Worm (Caenorhabditis elegans) whole organism, midembryonic: ENCODE results near the gene vha-12.

Experiments used
- T22C8.4 ChIP-seq: fragments of 200-800 bp; sonication (Bioruptor generic); IDR thresholded peaks from 2 replicates; pipeline ENCODE4 v1.3.6; 2022; ENCODE audit warnings: missing genetic modification characterization, missing compliant biosample characterization
- klf-2 ChIP-seq: fragments of 200-800 bp; sonication (Bioruptor generic); conservative IDR thresholded peaks from 2 replicates; pipeline ENCODE4 v1.3.6; 2022; ENCODE audit warnings: missing genetic modification reagents, missing genetic modification characterization, missing compliant biosample characterization
- ztf-23 ChIP-seq: fragments of 200-800 bp; sonication (Bioruptor generic); IDR thresholded peaks from 2 replicates; pipeline ENCODE4 v1.3.6; 2022; ENCODE audit warnings: missing genetic modification reagents, missing genetic modification characterization, missing compliant biosample characterization
- ztf-29 ChIP-seq: fragments of 200-800 bp; sonication (Bioruptor generic); IDR thresholded peaks from 2 replicates; pipeline ENCODE4 v1.3.6; 2022; ENCODE audit warnings: missing genetic modification reagents, missing genetic modification characterization, missing compliant biosample characterization

DNA sequence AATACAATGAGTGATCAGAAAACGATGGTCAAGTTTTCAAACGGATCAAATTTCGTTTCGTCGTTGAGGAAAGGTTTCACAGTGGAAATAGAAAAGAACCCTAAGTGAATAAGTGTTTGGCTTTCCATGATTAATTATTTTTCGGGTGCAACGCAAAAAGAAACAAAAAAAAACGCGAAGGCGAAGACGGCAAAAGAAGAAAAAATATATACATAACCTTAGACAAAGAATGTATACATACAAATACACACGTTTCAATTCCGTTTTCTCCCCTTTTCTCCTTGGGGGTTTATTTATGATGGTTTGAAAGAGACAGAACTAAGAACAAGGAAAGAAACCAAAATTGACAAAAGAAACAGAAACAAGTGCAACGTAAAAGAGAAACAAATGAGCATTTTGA, 29.0 kb upstream of the vha-12 start:
- TF ChIP-seq klf-2 (GFP tag; lab: Robert Waterston, UW) (no peak), ztf-23 (GFP tag; lab: Robert Waterston, UW) (no peak), ztf-29 (no peak), T22C8.4 (GFP tag; lab: Robert Waterston, UW) (no peak)
